Worm (Caenorhabditis elegans): ENCODE data around the gene dnj-24.

The dnj-24 gene

ce11 chrIII:5422561-5423103 lies 1.3 kb downstream of the dnj-24 start:
- TF ChIP-seq mab-9 (GFP tag; IDR thresholded peaks at IDR 0.05), result no peak
- peak; percentile 91 for TF ChIP-seq blmp-1 (tag; optimal IDR thresholded peaks at IDR 0.05)
- TF ChIP-seq fkh-4 (tag; optimal IDR thresholded peaks at IDR 0.05; ENCODE audit: borderline replicate concordance), result peak; percentile 59
- TF ChIP-seq elt-2 (tag; optimal IDR thresholded peaks at IDR 0.05), result no peak
- peak; percentile 87 for TF ChIP-seq dsc-1 (tag; optimal IDR thresholded peaks at IDR 0.05)
- TF ChIP-seq hlh-4 (tag; optimal IDR thresholded peaks at IDR 0.05), result no peak
- TF ChIP-seq nhr-85 (tag), result peak; percentile 9

ce11 chrIII:5421406-5421805 lies 2.5 kb downstream of the dnj-24 start:
- TF ChIP-seq egl-13 (tag; optimal IDR thresholded peaks at IDR 0.05), result no peak
- TF ChIP-seq fos-1 (tag; optimal IDR thresholded peaks at IDR 0.05), result no peak
- peak in 1 of 3 experiments; percentile 4 for TF ChIP-seq dpl-1 (GFP tag; optimal IDR thresholded peaks at IDR 0.05)
- TF ChIP-seq fkh-4 (tag; optimal IDR thresholded peaks at IDR 0.05; ENCODE audit: borderline replicate concordance), result no peak
- TF ChIP-seq elt-3 (tag; optimal IDR thresholded peaks at IDR 0.05), result peak in 2 of 6 experiments; percentile 10 to 33
- peak; percentile 51 for TF ChIP-seq snu-23 (GFP tag; optimal IDR thresholded peaks at IDR 0.05)
- TF ChIP-seq hlh-17 (GFP tag; optimal IDR thresholded peaks at IDR 0.05; ENCODE audit: borderline replicate concordance), result no peak
- TF ChIP-seq irx-1 (tag; optimal IDR thresholded peaks at IDR 0.05), result no peak
- no peak for TF ChIP-seq nhr-11 (tag; optimal IDR thresholded peaks at IDR 0.05)
- peak; percentile 73 for TF ChIP-seq lin-14 (GFP tag; optimal IDR thresholded peaks at IDR 0.05)
- TF ChIP-seq unc-98 (GFP tag; IDR thresholded peaks at IDR 0.05), result no peak
- no peak for TF ChIP-seq nhr-47 (tag; optimal IDR thresholded peaks at IDR 0.05)
- TF ChIP-seq nhr-85 (tag), result no peak
- TF ChIP-seq ceh-82 (tag; optimal IDR thresholded peaks at IDR 0.05), result no peak
- no peak for TF ChIP-seq jun-1 (tag; optimal IDR thresholded peaks at IDR 0.05)
- TF ChIP-seq nhr-84 (tag; optimal IDR thresholded peaks at IDR 0.05), result no peak
- TF ChIP-seq ztf-4 (tag; optimal IDR thresholded peaks at IDR 0.05), result no peak
- no peak for TF ChIP-seq nhr-77 (tag; optimal IDR thresholded peaks at IDR 0.05)
- TF ChIP-seq ceh-8 (GFP tag; optimal IDR thresholded peaks at IDR 0.05), result no peak
- TF ChIP-seq ama-1 (optimal IDR thresholded peaks at IDR 0.05), result no peak
- no peak for TF ChIP-seq mep-1 (tag; optimal IDR thresholded peaks at IDR 0.05)
- TF ChIP-seq lin-15B (tag; optimal IDR thresholded peaks at IDR 0.05), result no peak
- peak; percentile 36 for TF ChIP-seq dsc-1 (tag; optimal IDR thresholded peaks at IDR 0.05)
- no peak for TF ChIP-seq unc-62 (GFP tag; optimal IDR thresholded peaks at IDR 0.05)
- peak; percentile 59 for TF ChIP-seq nhr-71 (tag; optimal IDR thresholded peaks at IDR 0.05)
- no peak for TF ChIP-seq egl-27 (tag; optimal IDR thresholded peaks at IDR 0.05)
- no peak for TF ChIP-seq hlh-4 (tag; optimal IDR thresholded peaks at IDR 0.05)
- no peak for TF ChIP-seq lin-13 (GFP tag; optimal IDR thresholded peaks at IDR 0.05)
- peak; percentile 93 for TF ChIP-seq blmp-1 (tag; optimal IDR thresholded peaks at IDR 0.05)
- no peak for TF ChIP-seq swsn-7 (tag; optimal IDR thresholded peaks at IDR 0.05)
- no peak for TF ChIP-seq nhr-28 (tag; optimal IDR thresholded peaks at IDR 0.05)
- no peak for TF ChIP-seq vab-15 (tag; optimal IDR thresholded peaks at IDR 0.05)
- TF ChIP-seq snpc-4 (tag; optimal IDR thresholded peaks at IDR 0.05), result no peak
- no peak for TF ChIP-seq tbx-2 (tag; optimal IDR thresholded peaks at IDR 0.05)
- TF ChIP-seq ces-1 (GFP tag; optimal IDR thresholded peaks at IDR 0.05), result no peak
- peak; percentile 11 for TF ChIP-seq elt-2 (tag; optimal IDR thresholded peaks at IDR 0.05)
- no peak for TF ChIP-seq nhr-237 (tag; optimal IDR thresholded peaks at IDR 0.05)
- TF ChIP-seq unc-86 (tag; optimal IDR thresholded peaks at IDR 0.05), result no peak
- no peak for TF ChIP-seq lir-3 (tag; optimal IDR thresholded peaks at IDR 0.05; ENCODE audit: poor library complexity)
- TF ChIP-seq nhr-19 (GFP tag; conservative IDR thresholded peaks at IDR 0.05), result 0 out of 2 replicates have a peak, but pooled peaks have one; percentile 13
- no peak for TF ChIP-seq xbp-1 (tag; optimal IDR thresholded peaks at IDR 0.05)
- no peak for TF ChIP-seq ztf-11 (tag; optimal IDR thresholded peaks at IDR 0.05)
- TF ChIP-seq C34B4.2 (tag; optimal IDR thresholded peaks at IDR 0.05), result no peak
- TF ChIP-seq nhr-76 (tag; optimal IDR thresholded peaks at IDR 0.05), result no peak
- TF ChIP-seq pqm-1 (tag; optimal IDR thresholded peaks at IDR 0.05), result no peak
- no peak for TF ChIP-seq unc-130 (tag; optimal IDR thresholded peaks at IDR 0.05)
- no peak for TF ChIP-seq sup-37 (GFP tag; optimal IDR thresholded peaks at IDR 0.05)
- TF ChIP-seq efl-1 (optimal IDR thresholded peaks at IDR 0.05), result peak in 1 of 2 experiments; percentile 16
- no peak for TF ChIP-seq efl-1 (GFP tag; optimal IDR thresholded peaks at IDR 0.05 in 1 of 2)
- no peak for TF ChIP-seq F16B12.6 (tag; optimal IDR thresholded peaks at IDR 0.05)
